Fruit fly (Drosophila melanogaster) whole organism, embryonic: ENCODE results near the gene Cp36.

Experiments used
- Atf-2 ChIP-seq: fragments of 200-800 bp; sonication (Bioruptor generic); optimal IDR thresholded peaks from 2 replicates; lab custom pipeline; 2016; ENCODE audit warnings: missing biosample characterization, missing genetic modification characterization
- Bdp1 ChIP-seq: fragments of 200-800 bp; sonication (Bioruptor generic); optimal IDR thresholded peaks from 3 replicates; lab custom pipeline; 2016; ENCODE audit warnings: missing biosample characterization, missing genetic modification characterization
- CG10147 ChIP-seq: fragments of 200-800 bp; sonication (Bioruptor generic); optimal IDR thresholded peaks from 2 replicates; lab custom pipeline; 2019; ENCODE audit warnings: missing biosample characterization, mild to moderate bottlenecking, missing genetic modification characterization, moderate library complexity
- CG10274 ChIP-seq: fragments of 200-800 bp; sonication (Bioruptor generic); optimal IDR thresholded peaks from 3 replicates; lab custom pipeline; 2017; ENCODE audit warnings: missing biosample characterization, mild to moderate bottlenecking, missing genetic modification characterization
- CG11398 ChIP-seq: fragments of 200-800 bp; sonication (Bioruptor generic); optimal IDR thresholded peaks from 2 replicates; lab custom pipeline; 2016; ENCODE audit warnings: missing biosample characterization, missing genetic modification characterization
- CG11456 ChIP-seq: fragments of 200-800 bp; sonication (Bioruptor generic); IDR thresholded peaks from 3 replicates; pipeline ENCODE4 v1.3.6; 2022; ENCODE audit warnings: missing biosample characterization, missing genetic modification characterization
- CG11695 ChIP-seq: fragments of 200-800 bp; sonication (Bioruptor generic); IDR thresholded peaks from 3 replicates; pipeline ENCODE4 v1.3.6; 2022; ENCODE audit warnings: missing biosample characterization, missing genetic modification characterization
- CG11696 ChIP-seq: fragments of 200-800 bp; sonication (Bioruptor generic); IDR thresholded peaks from 2 replicates; pipeline ENCODE4 v1.3.6; 2022; ENCODE audit warnings: missing biosample characterization, missing genetic modification characterization
- CG12391 ChIP-seq: fragments of 200-800 bp; sonication (Bioruptor generic); optimal IDR thresholded peaks from 3 replicates; lab custom pipeline; 2018; ENCODE audit warnings: missing biosample characterization, mild to moderate bottlenecking, missing genetic modification characterization, moderate library complexity
- CG15269 ChIP-seq: fragments of 200-800 bp; sonication (Bioruptor generic); optimal IDR thresholded peaks from 2 replicates; lab custom pipeline; 2018; ENCODE audit warnings: missing biosample characterization, mild to moderate bottlenecking, missing genetic modification characterization, moderate library complexity
- CG15479 ChIP-seq: fragments of 200-800 bp; sonication (Bioruptor generic); optimal IDR thresholded peaks from 3 replicates; lab custom pipeline; 2019; ENCODE audit warnings: missing biosample characterization, mild to moderate bottlenecking, missing genetic modification characterization, moderate library complexity
- CG17186 ChIP-seq: fragments of 200-800 bp; sonication (Bioruptor generic); optimal IDR thresholded peaks from 3 replicates; lab custom pipeline; 2017; ENCODE audit warnings: missing biosample characterization, missing genetic modification reagents, missing genetic modification characterization
- CG1832 ChIP-seq: fragments of 200-800 bp; sonication (Bioruptor generic); optimal IDR thresholded peaks from 2 replicates; lab custom pipeline; 2017; ENCODE audit warnings: missing biosample characterization, mild to moderate bottlenecking, missing genetic modification characterization, inconsistent platforms
- CG18764 ChIP-seq: fragments of 200-800 bp; sonication (Bioruptor generic); optimal IDR thresholded peaks from 3 replicates; lab custom pipeline; 2016; ENCODE audit warnings: missing biosample characterization, missing genetic modification characterization
- CG2875 ChIP-seq: fragments of 200-800 bp; sonication (Bioruptor generic); optimal IDR thresholded peaks from 2 replicates; lab custom pipeline; 2017; ENCODE audit warnings: missing biosample characterization, mild to moderate bottlenecking, missing genetic modification characterization, missing genetic modification reagents
- CG32772 ChIP-seq: fragments of 200-800 bp; sonication (Bioruptor generic); IDR thresholded peaks from 2 replicates; pipeline ENCODE4 v1.3.6; 2022; ENCODE audit warnings: missing biosample characterization, missing genetic modification characterization
- CG33213 ChIP-seq: fragments of 200-800 bp; sonication (Bioruptor generic); optimal IDR thresholded peaks from 3 replicates; lab custom pipeline; 2016; ENCODE audit warnings: missing biosample characterization, missing genetic modification characterization
- CG3726 ChIP-seq: fragments of 200-800 bp; sonication (Bioruptor generic); IDR thresholded peaks from 3 replicates; pipeline ENCODE4, ENCODE4 v1.3.6; 2022; ENCODE audit warnings: missing biosample characterization, missing genetic modification characterization
- CG4424 ChIP-seq: fragments of 200-800 bp; sonication (Bioruptor generic); optimal IDR thresholded peaks from 3 replicates; lab custom pipeline; 2016; ENCODE audit warnings: missing biosample characterization, missing genetic modification characterization
- CG4854 ChIP-seq: fragments of 200-800 bp; sonication (Bioruptor generic); optimal IDR thresholded peaks from 2 replicates; lab custom pipeline; 2016; ENCODE audit warnings: missing biosample characterization, missing genetic modification characterization, inconsistent platforms
- CG5180 ChIP-seq: fragments of 200-800 bp; sonication (Bioruptor generic); optimal IDR thresholded peaks from 3 replicates; lab custom pipeline; 2017; ENCODE audit warnings: missing biosample characterization, missing genetic modification characterization, mild to moderate bottlenecking, moderate library complexity, missing genetic modification reagents
- CG7987 ChIP-seq: fragments of 200-800 bp; sonication (Bioruptor generic); optimal IDR thresholded peaks from 2 replicates; lab custom pipeline; 2018; ENCODE audit warnings: missing biosample characterization, mild to moderate bottlenecking, missing genetic modification characterization, moderate library complexity
- CG8359 ChIP-seq: fragments of 200-800 bp; sonication (Bioruptor generic); optimal IDR thresholded peaks from 2 replicates; lab custom pipeline; 2017; ENCODE audit warnings: missing biosample characterization, mild to moderate bottlenecking, missing genetic modification characterization, borderline replicate concordance
- CG8765 ChIP-seq: fragments of 200-800 bp; sonication (Bioruptor generic); IDR thresholded peaks from 2 replicates; pipeline ENCODE4 v1.3.6; 2022; ENCODE audit warnings: missing biosample characterization, missing genetic modification characterization
- HmgZ ChIP-seq: fragments of 200-800 bp; sonication (Bioruptor generic); optimal IDR thresholded peaks from 2 replicates; lab custom pipeline; 2018; ENCODE audit warnings: missing biosample characterization, mild to moderate bottlenecking, missing genetic modification characterization
- Hr51 ChIP-seq, 2 experiments: fragments of 200-800 bp; sonication (Bioruptor generic); optimal IDR thresholded peaks; 2 replicates in 1 of 2; 3 replicates in 1 of 2; lab custom pipeline; 2016 to 2018; ENCODE audit warnings: missing biosample characterization in 2 of 2, missing genetic modification characterization in 2 of 2, mild to moderate bottlenecking in 1 of 2, moderate library complexity in 1 of 2
- Lim3 ChIP-seq: fragments of 200-800 bp; sonication (Bioruptor generic); IDR thresholded peaks from 2 replicates; pipeline ENCODE4 v1.3.6; 2022; ENCODE audit warnings: missing biosample characterization, missing genetic modification characterization
- MBD-R2 ChIP-seq: fragments of 200-800 bp; sonication (Bioruptor generic); IDR thresholded peaks from 2 replicates; pipeline ENCODE4 v1.3.6; 2022; ENCODE audit warnings: missing biosample characterization, missing genetic modification characterization
- MESR4 ChIP-seq: fragments of 200-800 bp; sonication (Bioruptor generic); optimal IDR thresholded peaks from 2 replicates; lab custom pipeline; 2018; ENCODE audit warnings: missing biosample characterization, mild to moderate bottlenecking, missing genetic modification characterization, moderate library complexity
- Mes4 ChIP-seq: fragments of 200-800 bp; sonication (Bioruptor generic); optimal IDR thresholded peaks from 2 replicates; lab custom pipeline; 2016; ENCODE audit warnings: missing biosample characterization, missing genetic modification characterization
- Nf-YB ChIP-seq: fragments of 200-800 bp; sonication (Bioruptor generic); optimal IDR thresholded peaks from 3 replicates; lab custom pipeline; 2019; ENCODE audit warnings: missing biosample characterization, mild to moderate bottlenecking, missing genetic modification characterization, moderate library complexity
- Pdp1 ChIP-seq, 2 experiments: fragments of 200-800 bp; sonication (Bioruptor generic); optimal IDR thresholded peaks; 3 replicates each; lab custom pipeline; 2016; ENCODE audit warnings: missing biosample characterization in 2 of 2, missing genetic modification characterization in 2 of 2, mild to moderate bottlenecking in 1 of 2, moderate library complexity in 1 of 2
- Ssrp ChIP-seq: fragments of 200-800 bp; sonication (Bioruptor generic); optimal IDR thresholded peaks from 2 replicates; lab custom pipeline; 2018; ENCODE audit warnings: missing biosample characterization, mild to moderate bottlenecking, missing genetic modification characterization, moderate library complexity
- chn ChIP-seq: fragments of 200-800 bp; sonication (Bioruptor generic); optimal IDR thresholded peaks from 2 replicates; lab custom pipeline; 2016; ENCODE audit warnings: missing biosample characterization, missing genetic modification characterization
- da ChIP-seq: fragments of 200-800 bp; sonication (Bioruptor generic); optimal IDR thresholded peaks from 2 replicates; lab custom pipeline; 2016; ENCODE audit warnings: missing biosample characterization, missing genetic modification characterization
- mld ChIP-seq: fragments of 200-800 bp; sonication (Bioruptor generic); IDR thresholded peaks from 3 replicates; pipeline ENCODE4 v1.3.6; 2022; ENCODE audit warnings: missing biosample characterization, missing genetic modification characterization; ENCODE audit not compliant: partially characterized antibody
- oc ChIP-seq: fragments of 200-800 bp; sonication (Bioruptor generic); optimal IDR thresholded peaks from 2 replicates; lab custom pipeline; 2018; ENCODE audit warnings: missing biosample characterization, mild to moderate bottlenecking, missing genetic modification characterization, moderate library complexity
- p53 ChIP-seq: fragments of 200-800 bp; sonication (Bioruptor generic); optimal IDR thresholded peaks from 2 replicates; lab custom pipeline; 2016; ENCODE audit warnings: missing biosample characterization, missing genetic modification characterization
- pb ChIP-seq: fragments of 200-800 bp; sonication (Bioruptor generic); optimal IDR thresholded peaks from 3 replicates; lab custom pipeline; 2016; ENCODE audit warnings: missing biosample characterization, missing genetic modification characterization
- row ChIP-seq: fragments of 200-800 bp; sonication (Bioruptor generic); IDR thresholded peaks from 3 replicates; pipeline ENCODE4 v1.3.6; 2022; ENCODE audit warnings: missing biosample characterization, missing genetic modification characterization
- salm ChIP-seq: fragments of 200-800 bp; sonication (Bioruptor generic); optimal IDR thresholded peaks from 2 replicates; lab custom pipeline; 2018; ENCODE audit warnings: missing biosample characterization, mild to moderate bottlenecking, missing genetic modification characterization
- sens ChIP-seq: fragments of 200-800 bp; sonication (Bioruptor generic); peaks from one replicate; lab custom pipeline; 2016; ENCODE audit warnings: missing biosample characterization, missing genetic modification characterization
- so ChIP-seq: fragments of 200-800 bp; sonication (Bioruptor generic); IDR thresholded peaks from 3 replicates; pipeline ENCODE4 v1.3.6; 2022; ENCODE audit warnings: missing biosample characterization, missing genetic modification characterization
- tap ChIP-seq: fragments of 200-800 bp; optimal IDR thresholded peaks from 3 replicates; lab custom pipeline; 2019; ENCODE audit warnings: missing biosample characterization, mild to moderate bottlenecking, missing genetic modification characterization, moderate library complexity
- tll ChIP-seq, 2 experiments: fragments of 200-800 bp in 1 of 2; fragments of >200 bp in 1 of 2; sonication (Bioruptor generic) in 1 of 2; optimal IDR thresholded peaks; 2 replicates each; lab custom pipeline; 2017 to 2019; ENCODE audit warnings: missing biosample characterization in 2 of 2, missing genetic modification characterization in 2 of 2, mild to moderate bottlenecking in 1 of 2, moderate library complexity in 1 of 2
- ttk ChIP-seq: fragments of 200-800 bp; sonication (Bioruptor generic); IDR thresholded peaks from 2 replicates; pipeline ENCODE4 v2.1.2; 2022; ENCODE audit warnings: missing biosample characterization, missing genetic modification characterization
- unc-4 ChIP-seq: fragments of 200-800 bp; sonication (Bioruptor generic); IDR thresholded peaks from 2 replicates; pipeline ENCODE4 v1.3.6; 2022; ENCODE audit warnings: missing biosample characterization, missing genetic modification characterization; ENCODE audit not compliant: partially characterized antibody
- zen2 ChIP-seq: fragments of 200-800 bp; sonication (Bioruptor generic); IDR thresholded peaks from 3 replicates; pipeline ENCODE4 v1.3.6; 2022; ENCODE audit warnings: missing biosample characterization, missing genetic modification characterization; ENCODE audit not compliant: partially characterized antibody

The Cp36 gene

DNA sequence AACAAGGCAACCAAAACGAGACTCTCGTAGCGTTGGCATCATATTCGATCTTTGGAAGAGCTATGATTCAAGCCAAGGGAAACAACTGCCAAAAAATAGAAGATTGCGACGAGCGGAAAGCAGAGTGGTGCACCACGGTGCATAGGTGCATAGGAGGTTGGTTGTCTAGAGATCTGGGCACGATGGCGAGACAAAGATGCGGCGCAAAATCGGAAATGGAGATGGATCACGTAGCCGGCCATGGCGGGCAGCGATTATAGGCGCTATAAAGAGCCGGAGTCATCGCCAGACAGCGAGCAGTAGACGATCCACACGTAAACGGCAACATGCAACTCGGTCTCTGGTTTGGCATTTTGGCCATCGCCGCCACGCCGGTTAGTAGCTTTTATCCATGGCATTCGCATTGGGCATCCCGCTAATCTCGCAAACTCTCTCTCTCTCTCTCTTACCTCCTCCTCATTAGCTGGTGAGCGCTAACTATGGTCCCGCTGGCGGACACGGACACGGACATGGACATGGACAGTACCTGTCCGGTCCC lies at the start of gene Cp36:
TSS of gene Cp36 (plus strand) at position 289 of the 538 bp plus-strand sequence.
- TF ChIP-seq Atf-2 (no peak), CG15269 (tag; lab: Kevin White, UChicago) (no peak), Nf-YB (no peak), CG11456 (no peak), CG5180 (GFP tag; lab: Kevin White, UChicago) (no peak), CG4854 (no peak), CG18764 (GFP tag; lab: Kevin White, UChicago) (no peak), Hr51 (GFP tag; optimal IDR thresholded peaks at IDR 0.05; lab: Kevin White, UChicago) (no peak), CG11398 (GFP tag; lab: Kevin White, UChicago) (no peak), salm (no peak), CG4424 (GFP tag; lab: Kevin White, UChicago) (no peak), ttk (no peak), CG3726 (GFP tag; lab: Robert Waterston, UW) (no peak), oc (no peak), pb (GFP tag; lab: Kevin White, UChicago) (no peak)

DNA sequence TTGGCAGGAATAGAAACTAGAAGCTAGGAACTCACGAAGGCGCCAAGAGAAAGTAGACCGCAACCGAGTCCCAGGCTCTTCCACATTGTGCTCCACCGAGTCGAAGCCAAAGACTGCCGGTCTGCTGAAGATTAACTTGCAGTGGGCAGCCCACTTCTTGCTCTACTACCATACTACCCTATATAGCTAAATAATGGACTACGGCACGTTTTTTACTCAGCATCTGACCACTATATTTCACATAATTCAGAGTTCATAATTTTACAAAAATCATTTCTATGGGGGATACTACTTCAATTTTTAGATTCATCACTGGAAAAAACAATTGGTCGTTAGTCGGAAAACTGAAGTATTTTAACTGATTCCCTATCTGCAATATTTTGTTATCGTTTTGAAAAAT lies 45.4 kb upstream of the Cp36 start, which contains the start of gene CG32712:
TSS of gene CG32712 (minus strand) at position 101 of the 400 bp plus-strand sequence.
- TF ChIP-seq Bdp1 = no peak
- TF ChIP-seq Pdp1 (GFP tag; optimal IDR thresholded peaks at IDR 0.05; lab: Kevin White, UChicago) = no peak
- no peak for TF ChIP-seq CG1832
- TF ChIP-seq CG33213 (GFP tag; lab: Kevin White, UChicago) = no peak
- TF ChIP-seq chn (GFP tag; lab: Kevin White, UChicago) = no peak
- TF ChIP-seq Lim3 = no peak
- TF ChIP-seq CG8765 (GFP tag; lab: Robert Waterston, UW) = no peak
- TF ChIP-seq CG2875 (GFP tag; lab: Kevin White, UChicago) = no peak
- no peak for TF ChIP-seq CG11695 (GFP tag; lab: Robert Waterston, UW)
- no peak for TF ChIP-seq zen2
- no peak for TF ChIP-seq tap (tag; lab: Kevin White, UChicago)
- no peak for TF ChIP-seq CG7987
- no peak for TF ChIP-seq Nf-YB
- TF ChIP-seq CG11696 (GFP tag; lab: Robert Waterston, UW) = no peak
- TF ChIP-seq CG17186 (GFP tag; lab: Kevin White, UChicago) = no peak
- TF ChIP-seq p53 = no peak
- TF ChIP-seq tll (GFP tag; optimal IDR thresholded peaks at IDR 0.05; lab: Kevin White, UChicago) = no peak
- TF ChIP-seq da (GFP tag; lab: Kevin White, UChicago) = no peak

DNA sequence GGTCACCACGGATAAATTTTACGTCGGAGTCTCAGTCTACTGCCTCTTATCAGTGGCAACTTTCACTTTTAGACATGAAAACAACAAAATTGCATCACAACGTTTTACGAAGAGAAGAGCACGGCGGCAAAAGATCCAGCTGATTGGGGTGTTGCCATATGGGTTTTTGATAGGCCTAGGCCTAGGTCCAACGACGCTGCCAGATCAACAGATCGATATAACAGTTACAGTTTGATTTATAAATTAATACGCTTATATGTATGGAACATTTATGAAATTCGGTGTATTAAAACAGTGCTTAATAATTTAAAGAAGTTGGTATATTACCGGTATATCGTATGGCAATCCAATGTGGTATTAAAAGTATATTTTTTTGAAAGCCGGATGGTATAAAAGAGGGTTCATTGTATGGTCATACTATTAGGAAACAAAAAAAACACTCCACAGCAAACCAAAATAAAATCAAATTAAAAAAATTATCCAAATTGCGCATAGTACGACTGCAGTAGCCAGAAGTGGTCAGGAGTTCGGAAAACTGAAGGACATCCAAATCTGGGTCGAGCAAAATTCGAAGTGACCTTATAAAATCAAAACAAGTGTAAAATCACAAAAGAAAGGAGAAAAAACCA lies 42.3 kb upstream of the Cp36 start, which contains the start of gene CG1440:
TSS of gene CG1440 (plus strand) at position 402 of the 629 bp plus-strand sequence.
- no peak for TF ChIP-seq so (GFP tag; lab: Robert Waterston, UW)
- no peak for TF ChIP-seq CG10274 (GFP tag; lab: Kevin White, UChicago)
- TF ChIP-seq tap (tag; lab: Kevin White, UChicago) = no peak
- TF ChIP-seq CG8359 = no peak
- TF ChIP-seq CG32772 (GFP tag; lab: Robert Waterston, UW) = peak; percentile 35; the same call in 1 of the 2 replicates
- peak; percentile 66 for TF ChIP-seq CG12391 (tag; lab: Kevin White, UChicago)
- no peak for TF ChIP-seq CG11398 (GFP tag; lab: Kevin White, UChicago)
- TF ChIP-seq mld (GFP tag; lab: Robert Waterston, UW) = no peak
- peak; percentile 40 for TF ChIP-seq CG10147 (GFP tag; lab: Kevin White, UChicago)
- TF ChIP-seq MBD-R2 = peak; percentile 75
- peak; percentile 86 for TF ChIP-seq sens (GFP tag; lab: Kevin White, UChicago)
- TF ChIP-seq row (GFP tag; lab: Robert Waterston, UW) = peak; percentile 44; the same call in 2 of the 3 replicates
- TF ChIP-seq HmgZ (tag; lab: Kevin White, UChicago) = peak; percentile 1
- peak; percentile 42 for TF ChIP-seq MESR4 (GFP tag; lab: Kevin White, UChicago)
- TF ChIP-seq Mes4 (GFP tag; lab: Kevin White, UChicago) = peak; percentile 21
- no peak for TF ChIP-seq Ssrp (tag; lab: Kevin White, UChicago)
- peak; percentile 64 for TF ChIP-seq CG15479 (GFP tag; lab: Kevin White, UChicago)
- peak; percentile 39; the same call in 1 of the 2 replicates for TF ChIP-seq unc-4 (GFP tag; lab: Robert Waterston, UW)
